Worm (Caenorhabditis elegans) whole organism, midembryonic: ENCODE data around the gene trcs-1.

Source experiments
- T22C8.4 ChIP-seq: fragments of 200-800 bp; sonication (Bioruptor generic); IDR thresholded peaks from 2 replicates; pipeline ENCODE4 v1.3.6; 2022; ENCODE audit warnings: missing genetic modification characterization, missing compliant biosample characterization
- cog-1 ChIP-seq: sonication (generic microtip); optimal IDR thresholded peaks from 2 replicates; lab custom pipeline; 2016; ENCODE audit warnings: missing genetic modification characterization, missing compliant biosample characterization
- flt-1 ChIP-seq: fragments of 200-800 bp; sonication (Bioruptor generic); IDR thresholded peaks from 2 replicates; pipeline ENCODE4 v1.3.6; 2022; ENCODE audit warnings: missing genetic modification characterization, missing compliant biosample characterization
- klf-2 ChIP-seq: fragments of 200-800 bp; sonication (Bioruptor generic); conservative IDR thresholded peaks from 2 replicates; pipeline ENCODE4 v1.3.6; 2022; ENCODE audit warnings: missing genetic modification reagents, missing genetic modification characterization, missing compliant biosample characterization
- med-1 ChIP-seq: sonication (generic microtip); optimal IDR thresholded peaks from 2 replicates; lab custom pipeline; 2017; ENCODE audit warnings: missing genetic modification characterization, mild to moderate bottlenecking, missing compliant biosample characterization, antibody characterized with exemption, missing genetic modification reagents; ENCODE audit not compliant: insufficient read depth
- ref-1 ChIP-seq: fragments of 200-800 bp; sonication (Bioruptor generic); conservative IDR thresholded peaks from 2 replicates; pipeline ENCODE4 v1.3.6; 2022; ENCODE audit warnings: missing genetic modification reagents, missing genetic modification characterization, missing compliant biosample characterization
- tab-1 ChIP-seq: fragments of 200-800 bp; sonication (Bioruptor generic); IDR thresholded peaks from 2 replicates; pipeline ENCODE4 v1.3.6; 2022; ENCODE audit warnings: missing genetic modification characterization, missing compliant biosample characterization
- ztf-23 ChIP-seq: fragments of 200-800 bp; sonication (Bioruptor generic); IDR thresholded peaks from 2 replicates; pipeline ENCODE4 v1.3.6; 2022; ENCODE audit warnings: missing genetic modification reagents, missing genetic modification characterization, missing compliant biosample characterization
- ztf-29 ChIP-seq: fragments of 200-800 bp; sonication (Bioruptor generic); IDR thresholded peaks from 2 replicates; pipeline ENCODE4 v1.3.6; 2022; ENCODE audit warnings: missing genetic modification reagents, missing genetic modification characterization, missing compliant biosample characterization

Gene trcs-1

DNA sequence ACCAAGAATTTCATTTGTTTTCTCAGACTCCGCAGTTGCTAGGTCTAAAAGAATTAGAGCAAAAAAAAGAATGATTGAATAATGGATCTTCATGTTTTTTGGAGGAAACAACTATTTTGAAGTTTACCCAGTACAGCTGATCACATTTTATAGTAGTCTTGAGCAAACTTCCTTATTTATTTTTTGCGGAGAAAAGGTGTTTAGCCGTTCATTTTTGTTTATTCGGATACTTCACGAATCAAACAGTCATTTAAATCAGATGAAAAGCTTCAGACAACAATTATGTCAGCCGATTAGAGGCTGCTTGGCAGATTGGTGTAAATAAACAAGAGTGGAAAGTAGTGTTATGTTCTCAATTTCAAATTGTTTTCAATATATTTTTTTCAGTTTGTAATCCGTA is 35.6 kb upstream of the trcs-1 start, which contains the start of gene W09C2.8:
W09C2.8 (minus strand) TSS at position 101 of the 400 bp plus-strand sequence.
- TF ChIP-seq klf-2 (no peak), cog-1 (tag; lab: Kevin White, UChicago) (no peak), med-1 (GFP tag; lab: Kevin White, UChicago) (no peak)

- TF ChIP-seq T22C8.4 (GFP tag; lab: Robert Waterston, UW) (no peak), tab-1 (no peak), flt-1 (GFP tag; lab: Robert Waterston, UW) (no peak), ref-1 (GFP tag; lab: Robert Waterston, UW) (no peak), klf-2 (no peak), med-1 (GFP tag; lab: Kevin White, UChicago) (no peak), ztf-23 (GFP tag; lab: Robert Waterston, UW) (no peak), cog-1 (tag; lab: Kevin White, UChicago) (no peak), ztf-29 (GFP tag; lab: Robert Waterston, UW) (no peak)
Measured at ce11 chrIV:9623269-9623668, 34.6 kb upstream of the trcs-1 start, which contains the start of gene W09C2.9. Gene W09C2.9, minus strand, starts transcription at chrIV:9623369.

DNA sequence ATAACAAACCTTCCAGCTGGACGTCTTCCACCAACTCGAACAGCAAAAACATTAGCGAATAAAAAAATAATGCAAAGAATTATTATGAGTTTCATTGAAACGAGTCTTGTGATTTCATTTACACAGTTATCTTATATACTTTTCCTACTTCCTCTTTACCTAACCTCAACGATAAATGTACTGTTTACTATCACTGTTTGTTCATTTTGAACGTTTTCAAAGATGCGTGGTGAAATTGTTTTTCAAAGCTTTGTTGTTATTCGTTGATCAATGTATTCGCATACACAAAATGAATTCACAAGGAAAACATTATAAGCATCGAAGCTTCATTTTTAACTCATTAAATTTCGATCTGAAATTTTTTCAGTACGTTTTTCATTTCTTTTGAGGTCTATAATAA is 33.6 kb upstream of the trcs-1 start, which contains the start of gene W09C2.7:
W09C2.7 (minus strand) TSS at position 101 of the 400 bp plus-strand sequence.
- TF ChIP-seq tab-1, result no peak
- TF ChIP-seq ref-1 (GFP tag; lab: Robert Waterston, UW), result no peak
- TF ChIP-seq cog-1 (tag; lab: Kevin White, UChicago), result no peak
- no peak for TF ChIP-seq ztf-23 (GFP tag; lab: Robert Waterston, UW)
- TF ChIP-seq flt-1 (GFP tag; lab: Robert Waterston, UW), result no peak
- TF ChIP-seq med-1 (GFP tag; lab: Kevin White, UChicago), result no peak
- TF ChIP-seq T22C8.4 (GFP tag; lab: Robert Waterston, UW), result no peak
- no peak for TF ChIP-seq ztf-29 (GFP tag; lab: Robert Waterston, UW)
- TF ChIP-seq klf-2, result no peak

DNA sequence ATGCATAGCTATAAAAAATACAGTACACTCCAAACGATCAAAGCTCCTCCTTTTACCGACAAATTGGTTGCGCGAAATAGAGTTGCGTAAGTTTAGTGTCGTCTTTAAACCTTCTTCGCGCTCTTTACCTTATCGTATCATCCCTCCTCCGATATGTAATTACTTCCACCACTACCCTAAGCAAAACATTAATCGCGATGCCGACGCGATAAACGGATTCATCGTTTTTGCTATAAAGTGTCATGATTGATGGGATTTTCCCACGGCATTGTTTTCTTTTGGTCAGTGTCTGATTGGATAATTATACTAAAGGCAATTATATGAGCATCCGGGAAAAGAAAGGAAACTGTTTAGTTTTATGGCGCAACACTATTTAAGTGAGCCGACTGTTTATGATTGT is 30.2 kb upstream of the trcs-1 start:
- TF ChIP-seq flt-1 (GFP tag; lab: Robert Waterston, UW) (no peak), tab-1 (no peak), cog-1 (tag; lab: Kevin White, UChicago) (no peak), klf-2 (no peak), ztf-29 (GFP tag; lab: Robert Waterston, UW) (no peak), ref-1 (GFP tag; lab: Robert Waterston, UW) (no peak)

ce11 chrIV:9618015-9618414 is 29.4 kb upstream of the trcs-1 start:
- TF ChIP-seq flt-1 (GFP tag; lab: Robert Waterston, UW) (no peak), ref-1 (GFP tag; lab: Robert Waterston, UW) (no peak), ztf-29 (GFP tag; lab: Robert Waterston, UW) (no peak), ztf-23 (GFP tag; lab: Robert Waterston, UW) (no peak), klf-2 (no peak), med-1 (GFP tag; lab: Kevin White, UChicago) (no peak), cog-1 (tag; lab: Kevin White, UChicago) (no peak), tab-1 (no peak), T22C8.4 (GFP tag; lab: Robert Waterston, UW) (no peak)

- TF ChIP-seq flt-1 (GFP tag; lab: Robert Waterston, UW), result 0 out of 2 replicates have a peak, but pooled peaks have one; percentile 25
- no peak for TF ChIP-seq ztf-23 (GFP tag; lab: Robert Waterston, UW)
- no peak for TF ChIP-seq ztf-29 (GFP tag; lab: Robert Waterston, UW)
- no peak for TF ChIP-seq T22C8.4 (GFP tag; lab: Robert Waterston, UW)
Measured at ce11 chrIV:9617358-9617757, 28.7 kb upstream of the trcs-1 start.

ce11 chrIV:9615511-9615910 is 26.9 kb upstream of the trcs-1 start:
- TF ChIP-seq T22C8.4 (GFP tag; lab: Robert Waterston, UW) (no peak), med-1 (GFP tag; lab: Kevin White, UChicago) (no peak), klf-2 (no peak), ztf-23 (GFP tag; lab: Robert Waterston, UW) (no peak), ref-1 (GFP tag; lab: Robert Waterston, UW) (no peak), tab-1 (no peak), cog-1 (tag; lab: Kevin White, UChicago) (no peak), ztf-29 (GFP tag; lab: Robert Waterston, UW) (no peak), flt-1 (GFP tag; lab: Robert Waterston, UW) (no peak)

ce11 chrIV:9614695-9615094 is 26.1 kb upstream of the trcs-1 start, which contains the start of gene elt-1:
Gene elt-1, plus strand, starts transcription at chrIV:9614995.
- TF ChIP-seq flt-1 (GFP tag; lab: Robert Waterston, UW) (no peak), cog-1 (tag; lab: Kevin White, UChicago) (no peak), T22C8.4 (GFP tag; lab: Robert Waterston, UW) (no peak), ztf-29 (GFP tag; lab: Robert Waterston, UW) (no peak), med-1 (GFP tag; lab: Kevin White, UChicago) (no peak), klf-2 (no peak), tab-1 (no peak), ref-1 (GFP tag; lab: Robert Waterston, UW) (no peak), ztf-23 (GFP tag; lab: Robert Waterston, UW) (no peak)

DNA sequence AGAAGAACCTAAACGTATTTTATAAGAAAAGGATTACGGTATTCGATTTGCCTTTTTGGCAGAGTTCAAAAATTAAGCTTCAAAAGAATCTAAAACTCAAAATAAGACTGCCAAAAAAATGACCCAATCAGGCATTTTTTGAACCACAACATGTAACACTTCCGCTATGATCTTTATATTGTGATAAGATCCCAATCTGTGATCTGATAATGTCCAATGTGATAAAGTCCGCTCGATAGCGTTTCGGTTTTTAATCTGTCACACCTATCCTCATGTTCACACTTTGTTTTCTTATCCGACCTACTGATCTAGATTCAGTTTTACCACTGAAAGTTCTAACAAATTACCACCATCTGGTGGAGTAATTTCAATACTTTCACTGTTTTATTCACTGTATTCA is 25.4 kb upstream of the trcs-1 start:
- TF ChIP-seq ref-1 (GFP tag; lab: Robert Waterston, UW) (no peak), cog-1 (tag; lab: Kevin White, UChicago) (no peak), ztf-23 (GFP tag; lab: Robert Waterston, UW) (no peak), klf-2 (no peak), tab-1 (no peak), ztf-29 (GFP tag; lab: Robert Waterston, UW) (no peak), T22C8.4 (GFP tag; lab: Robert Waterston, UW) (no peak), flt-1 (GFP tag; lab: Robert Waterston, UW) (no peak), med-1 (GFP tag; lab: Kevin White, UChicago) (no peak)
